Worm (Caenorhabditis elegans) whole organism, mixed stage, embryonic: ENCODE data around the gene C30G12.4.

Source experiments
- M03D4.4 ChIP-seq: sonication (generic microtip); optimal IDR thresholded peaks from 2 replicates; lab custom pipeline; 2017; ENCODE audit warnings: mild to moderate bottlenecking, missing genetic modification characterization, missing compliant biosample characterization
- bed-3 ChIP-seq: fragments of 200-800 bp; sonication (Bioruptor generic); optimal IDR thresholded peaks from 3 replicates; lab custom pipeline; 2018; ENCODE audit warnings: mild to moderate bottlenecking, missing genetic modification characterization, moderate library complexity, missing compliant biosample characterization
- blmp-1 ChIP-seq: fragments of 150-350 bp; optimal IDR thresholded peaks from 2 replicates; lab custom pipeline; 2014; ENCODE audit warnings: missing biosample characterization, missing genetic modification characterization
- ceh-39 ChIP-seq: fragments of 150-350 bp; optimal IDR thresholded peaks from 2 replicates; lab custom pipeline; 2014; ENCODE audit warnings: missing biosample characterization, missing genetic modification characterization
- ceh-43 ChIP-seq: fragments of 200-800 bp; sonication (Bioruptor generic); optimal IDR thresholded peaks from 2 replicates; lab custom pipeline; 2018; ENCODE audit warnings: mild to moderate bottlenecking, missing genetic modification characterization, moderate library complexity, missing compliant biosample characterization
- ces-1 ChIP-seq: fragments of 150-350 bp; optimal IDR thresholded peaks from 2 replicates; lab custom pipeline; 2014; ENCODE audit warnings: missing biosample characterization, missing genetic modification reagents, missing genetic modification characterization
- cnd-1 ChIP-seq: fragments of 200-800 bp; sonication (Bioruptor generic); optimal IDR thresholded peaks from 2 replicates; lab custom pipeline; 2018; ENCODE audit warnings: mild to moderate bottlenecking, missing genetic modification characterization, missing compliant biosample characterization
- mab-5 ChIP-seq: fragments of 150-350 bp; optimal IDR thresholded peaks from 2 replicates; lab custom pipeline; 2014; ENCODE audit warnings: missing biosample characterization, missing genetic modification characterization
- mep-1 ChIP-seq: fragments of 150-350 bp; optimal IDR thresholded peaks from 2 replicates; lab custom pipeline; 2017; ENCODE audit warnings: missing biosample characterization, missing genetic modification reagents, missing genetic modification characterization, inconsistent platforms
- nhr-2 ChIP-seq: fragments of 150-350 bp; optimal IDR thresholded peaks from 2 replicates; lab custom pipeline; 2014; ENCODE audit warnings: missing biosample characterization, missing genetic modification characterization
- nhr-237 ChIP-seq: fragments of 150-350 bp; optimal IDR thresholded peaks from 2 replicates; lab custom pipeline; 2014; ENCODE audit warnings: missing biosample characterization, missing genetic modification characterization
- nhr-76 ChIP-seq: sonication (generic microtip); optimal IDR thresholded peaks from 2 replicates; lab custom pipeline; 2017; ENCODE audit warnings: missing biosample characterization, missing genetic modification characterization
- pha-4 ChIP-seq: fragments of 150-350 bp; optimal IDR thresholded peaks from 2 replicates; lab custom pipeline; 2018; ENCODE audit warnings: missing biosample characterization, missing genetic modification reagents, missing genetic modification characterization
- snpc-4 ChIP-seq: fragments of 150-350 bp; optimal IDR thresholded peaks from 2 replicates; lab custom pipeline; 2014; ENCODE audit warnings: missing biosample characterization, missing genetic modification characterization
- sptf-1 ChIP-seq: sonication (generic microtip); optimal IDR thresholded peaks from 2 replicates; lab custom pipeline; 2017; ENCODE audit warnings: mild to moderate bottlenecking, missing genetic modification characterization, moderate library complexity, missing compliant biosample characterization
- unc-120 ChIP-seq: sonication (generic microtip); optimal IDR thresholded peaks from 2 replicates; lab custom pipeline; 2017; ENCODE audit warnings: missing genetic modification characterization, missing compliant biosample characterization; ENCODE audit not compliant: poor library complexity, severe bottlenecking
- unc-62 ChIP-seq: fragments of 150-350 bp; optimal IDR thresholded peaks from 2 replicates; lab custom pipeline; 2014; ENCODE audit warnings: missing biosample characterization, missing genetic modification reagents, missing genetic modification characterization
- zip-8 ChIP-seq: fragments of 150-350 bp; optimal IDR thresholded peaks from 2 replicates; lab custom pipeline; 2014; ENCODE audit warnings: missing biosample characterization, missing genetic modification characterization
- ztf-11 ChIP-seq: fragments of 150-350 bp; optimal IDR thresholded peaks from 2 replicates; lab custom pipeline; 2014; ENCODE audit warnings: missing biosample characterization, missing genetic modification characterization

C30G12.4 gene

DNA sequence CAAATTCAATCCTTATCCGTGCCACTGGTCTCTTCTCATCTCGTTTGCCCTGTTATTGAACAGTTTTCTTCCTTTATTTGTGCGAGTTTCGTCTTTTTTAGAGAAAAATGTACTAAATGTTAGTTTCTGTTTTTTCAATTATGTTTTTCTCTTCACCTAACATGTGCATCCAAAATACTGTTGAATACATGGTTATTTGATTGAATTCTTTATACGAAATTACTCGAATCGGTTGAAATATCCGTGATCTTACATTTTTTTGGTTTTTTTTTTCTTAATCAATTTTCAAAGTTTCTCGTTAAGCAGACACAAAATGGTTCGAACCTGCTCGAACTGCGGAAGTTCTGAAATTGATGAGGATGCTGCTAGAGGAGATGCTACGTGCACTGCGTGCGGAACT is 43.6 kb downstream of the C30G12.4 start, which contains the start of gene brf-1:
Gene brf-1, plus strand, starts transcription at position 301 of the 400 bp plus-strand sequence.
- no peak for TF ChIP-seq nhr-237 (tag; lab: Kevin White, UChicago)
- no peak for TF ChIP-seq mep-1 (tag; lab: Kevin White, UChicago)
- peak; percentile 37 for TF ChIP-seq zip-8 (tag; lab: Kevin White, UChicago)

DNA sequence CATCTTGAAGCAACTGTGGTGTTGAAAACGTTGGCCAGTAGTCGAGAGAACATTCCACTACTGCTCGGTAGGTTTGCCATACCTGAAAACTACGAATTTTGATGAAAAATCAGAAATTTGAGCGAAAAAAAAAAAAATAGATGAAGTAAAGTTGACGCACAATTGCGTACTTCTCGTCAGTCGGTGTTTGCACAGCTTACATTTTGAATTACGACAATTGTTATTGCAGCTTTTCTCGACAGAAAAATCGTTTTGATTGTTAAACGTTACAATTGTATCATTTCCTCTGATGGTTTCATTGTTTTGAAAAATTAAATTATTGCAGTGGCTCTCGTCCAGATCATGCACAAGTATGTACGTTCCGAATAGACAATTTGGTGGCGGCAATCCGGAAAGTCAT is 48.1 kb downstream of the C30G12.4 start, which contains the start of the genes F45E12.5 and cnep-1:
Gene F45E12.5, minus strand, starts transcription at position 93 of the 400 bp plus-strand sequence.
Gene cnep-1, plus strand, starts transcription at position 326 of the 400 bp plus-strand sequence.
- no peak for TF ChIP-seq ceh-39
- TF ChIP-seq sptf-1 (tag; lab: Kevin White, UChicago) = no peak
- no peak for TF ChIP-seq ceh-43 (GFP tag; lab: Kevin White, UChicago)
- no peak for TF ChIP-seq ztf-11 (tag; lab: Kevin White, UChicago)
- TF ChIP-seq blmp-1 = no peak
- TF ChIP-seq cnd-1 (tag; lab: Kevin White, UChicago) = no peak
- no peak for TF ChIP-seq bed-3 (GFP tag; lab: Kevin White, UChicago)
- no peak for TF ChIP-seq nhr-76 (tag; lab: Kevin White, UChicago)
- no peak for TF ChIP-seq snpc-4 (tag; lab: Kevin White, UChicago)
- TF ChIP-seq pha-4 (tag; lab: Kevin White, UChicago) = no peak
- no peak for TF ChIP-seq unc-62
- TF ChIP-seq mab-5 (tag; lab: Kevin White, UChicago) = no peak
- TF ChIP-seq ces-1 (GFP tag; lab: Kevin White, UChicago) = no peak
- TF ChIP-seq unc-120 (tag; lab: Kevin White, UChicago) = no peak
- no peak for TF ChIP-seq nhr-2 (tag; lab: Kevin White, UChicago)
- TF ChIP-seq M03D4.4 (tag; lab: Kevin White, UChicago) = no peak
